Fruit fly (Drosophila melanogaster) whole organism, wandering third instar larva: ENCODE results near the gene eIF2A.

Source experiments
- Abd-B ChIP-seq: fragments of >200 bp; optimal IDR thresholded peaks from 2 replicates; lab custom pipeline; 2017; ENCODE audit warnings: missing biosample characterization, missing genetic modification characterization
- CG32264 ChIP-seq: fragments of 200-800 bp; sonication (Bioruptor generic); optimal IDR thresholded peaks from 2 replicates; lab custom pipeline; 2016; ENCODE audit warnings: missing biosample characterization, missing genetic modification characterization
- CG9705 ChIP-seq: fragments of 200-800 bp; sonication (Bioruptor generic); optimal IDR thresholded peaks from 2 replicates; lab custom pipeline; 2018; ENCODE audit warnings: missing biosample characterization, mild to moderate bottlenecking, missing genetic modification characterization
- CrebA ChIP-seq: fragments of 200-800 bp; sonication (Bioruptor generic); optimal IDR thresholded peaks from 2 replicates; lab custom pipeline; 2016; ENCODE audit warnings: missing biosample characterization, mild to moderate bottlenecking, missing genetic modification characterization, borderline replicate concordance
- Dfd ChIP-seq: fragments of >200 bp; optimal IDR thresholded peaks from 2 replicates; lab custom pipeline; 2017; ENCODE audit warnings: missing biosample characterization, missing genetic modification characterization
- Dif ChIP-seq: fragments of 200-275, 200-300 bp; sonication (Bioruptor generic); optimal IDR thresholded peaks from 2 replicates; lab custom pipeline; 2018; ENCODE audit warnings: missing biosample characterization, missing genetic modification characterization; ENCODE audit not compliant: partially characterized antibody
- GATAd ChIP-seq: sonication (Bioruptor generic); optimal IDR thresholded peaks from 2 replicates; lab custom pipeline; 2016; ENCODE audit warnings: missing biosample characterization, missing genetic modification characterization
- HLH106 ChIP-seq: fragments of 200-800 bp; optimal IDR thresholded peaks from 3 replicates; lab custom pipeline; 2019; ENCODE audit warnings: missing biosample characterization, mild to moderate bottlenecking, missing genetic modification characterization, moderate library complexity
- Hnf4 ChIP-seq: fragments of 200-800 bp; sonication (Bioruptor generic); optimal IDR thresholded peaks from 2 replicates; lab custom pipeline; 2016; ENCODE audit warnings: missing biosample characterization, mild to moderate bottlenecking, missing genetic modification characterization
- Hr78 ChIP-seq: fragments of >200 bp; optimal IDR thresholded peaks from 2 replicates; lab custom pipeline; 2017; ENCODE audit warnings: missing biosample characterization, missing genetic modification characterization
- Hr83 ChIP-seq: fragments of 200-300 bp; sonication (Bioruptor generic); optimal IDR thresholded peaks from 2 replicates; lab custom pipeline; 2016; ENCODE audit warnings: missing biosample characterization, mild to moderate bottlenecking, missing genetic modification characterization, moderate library complexity; ENCODE audit not compliant: poor library complexity, severe bottlenecking
- Jra ChIP-seq: sonication (Bioruptor generic); optimal IDR thresholded peaks from 2 replicates; lab custom pipeline; 2016; ENCODE audit warnings: missing biosample characterization, missing genetic modification characterization
- Mio ChIP-seq: sonication (Bioruptor generic); optimal IDR thresholded peaks from 2 replicates; lab custom pipeline; 2016; ENCODE audit warnings: missing biosample characterization, missing genetic modification characterization
- Myc ChIP-seq: fragments of >200 bp; optimal IDR thresholded peaks from 2 replicates; lab custom pipeline; 2017
- N ChIP-seq: fragments of >200 bp; optimal IDR thresholded peaks from 2 replicates; lab custom pipeline; 2018; ENCODE audit warnings: missing biosample characterization, missing external identifiers, missing genetic modification characterization
- OdsH ChIP-seq: fragments of 200-800 bp; sonication (Bioruptor generic); optimal IDR thresholded peaks from 2 replicates; lab custom pipeline; 2016; ENCODE audit warnings: missing biosample characterization, mild to moderate bottlenecking, missing genetic modification characterization
- Rel ChIP-seq, 2 experiments: fragments of 200-800 bp; sonication (Bioruptor generic) in 1 of 2; optimal IDR thresholded peaks; 2 replicates in 1 of 2; 3 replicates in 1 of 2; lab custom pipeline; 2016 to 2019; ENCODE audit warnings: mild to moderate bottlenecking in 2 of 2, missing biosample characterization in 2 of 2, missing genetic modification characterization in 2 of 2, moderate library complexity in 1 of 2
- Sp1 ChIP-seq: fragments of 200-800 bp; sonication (Bioruptor generic); optimal IDR thresholded peaks from 3 replicates; lab custom pipeline; 2019; ENCODE audit warnings: missing biosample characterization, mild to moderate bottlenecking, missing genetic modification characterization, moderate library complexity
- Vsx2 ChIP-seq: fragments of 200-300, 225-300 bp; sonication (Bioruptor generic); optimal IDR thresholded peaks from 2 replicates; lab custom pipeline; 2018; ENCODE audit warnings: missing biosample characterization, missing genetic modification characterization; ENCODE audit not compliant: partially characterized antibody
- br ChIP-seq: fragments of 200-800 bp; sonication (Bioruptor generic); optimal IDR thresholded peaks from 2 replicates; lab custom pipeline; 2016; ENCODE audit warnings: missing biosample characterization, missing genetic modification characterization
- brk ChIP-seq: fragments of 200-800 bp; sonication (Bioruptor generic); optimal IDR thresholded peaks from 2 replicates; lab custom pipeline; 2016; ENCODE audit warnings: missing biosample characterization, mild to moderate bottlenecking, missing genetic modification characterization
- dl ChIP-seq, 2 experiments: fragments of 175-275, 200-275 bp in 1 of 2; fragments of 200-275 bp in 1 of 2; sonication (Bioruptor generic); optimal IDR thresholded peaks; lab custom pipeline; 2018; ENCODE audit warnings: mild to moderate bottlenecking in 2 of 2, missing biosample characterization in 2 of 2, missing genetic modification characterization in 2 of 2, moderate library complexity in 2 of 2; ENCODE audit not compliant: partially characterized antibody in 2 of 2, insufficient read depth in 1 of 2
- dmrt93B ChIP-seq: fragments of 200-800 bp; sonication (Bioruptor generic); optimal IDR thresholded peaks from 2 replicates; lab custom pipeline; 2018; ENCODE audit warnings: missing biosample characterization, mild to moderate bottlenecking, missing genetic modification characterization
- dsf ChIP-seq: sonication (Bioruptor generic); optimal IDR thresholded peaks from 2 replicates; lab custom pipeline; 2016; ENCODE audit warnings: missing biosample characterization, missing genetic modification characterization, borderline replicate concordance
- ey ChIP-seq: fragments of 200-800 bp; sonication (Bioruptor generic); optimal IDR thresholded peaks from 2 replicates; lab custom pipeline; 2016; ENCODE audit warnings: missing biosample characterization, missing genetic modification characterization
- foxo ChIP-seq, 2 experiments: fragments of 200-800 bp; sonication (Bioruptor generic); optimal IDR thresholded peaks; 2 replicates in 1 of 2; 3 replicates in 1 of 2; lab custom pipeline; 2016 to 2017; ENCODE audit warnings: missing biosample characterization in 2 of 2, missing genetic modification characterization in 2 of 2
- fru ChIP-seq: fragments of 200-800 bp; sonication (Bioruptor generic); optimal IDR thresholded peaks from 3 replicates; lab custom pipeline; 2016; ENCODE audit warnings: missing biosample characterization, mild to moderate bottlenecking, missing genetic modification characterization
- h ChIP-seq: fragments of 200-800 bp; sonication (Bioruptor generic); optimal IDR thresholded peaks from 3 replicates; lab custom pipeline; 2016; ENCODE audit warnings: missing biosample characterization, mild to moderate bottlenecking, missing genetic modification characterization
- lola ChIP-seq: fragments of >200 bp; optimal IDR thresholded peaks from 2 replicates; lab custom pipeline; 2017; ENCODE audit warnings: missing biosample characterization, missing genetic modification characterization
- pan ChIP-seq: fragments of >200 bp; optimal IDR thresholded peaks from 2 replicates; lab custom pipeline; 2017
- psq ChIP-seq: fragments of 200-800 bp; sonication (Bioruptor generic); optimal IDR thresholded peaks from 3 replicates; lab custom pipeline; 2017; ENCODE audit warnings: missing biosample characterization, mild to moderate bottlenecking, missing genetic modification characterization, moderate library complexity
- rgr ChIP-seq: fragments of 200-800 bp; sonication (Bioruptor generic); optimal IDR thresholded peaks from 3 replicates; lab custom pipeline; 2016; ENCODE audit warnings: missing biosample characterization, mild to moderate bottlenecking, missing genetic modification characterization
- sage ChIP-seq: fragments of 200-800 bp; sonication (Bioruptor generic); optimal IDR thresholded peaks from 2 replicates; lab custom pipeline; 2016; ENCODE audit warnings: missing biosample characterization, mild to moderate bottlenecking, missing genetic modification characterization
- sv ChIP-seq: fragments of 200-800 bp; sonication (Bioruptor generic); optimal IDR thresholded peaks from 3 replicates; lab custom pipeline; 2016; ENCODE audit warnings: missing biosample characterization, missing genetic modification characterization
- tai ChIP-seq: sonication (Bioruptor generic); optimal IDR thresholded peaks from 2 replicates; lab custom pipeline; 2016; ENCODE audit warnings: missing biosample characterization, missing genetic modification characterization
- usp ChIP-seq: fragments of >200 bp; optimal IDR thresholded peaks from 2 replicates; lab custom pipeline; 2017; ENCODE audit warnings: missing biosample characterization, missing genetic modification characterization
- woc ChIP-seq: sonication (Bioruptor generic); optimal IDR thresholded peaks from 2 replicates; lab custom pipeline; 2016; ENCODE audit warnings: missing biosample characterization, mild to moderate bottlenecking, missing genetic modification characterization

The eIF2A gene

dm6 chr3L:21835569-21835968, 11.0 kb downstream of the eIF2A start:
- TF ChIP-seq Dfd (GFP tag; lab: Kevin White, UChicago): peak; percentile 43
- no peak for TF ChIP-seq woc (GFP tag; lab: Kevin White, UChicago)

- TF ChIP-seq Vsx2 (GFP tag; lab: Kevin White, UChicago) (no peak), Sp1 (GFP tag; lab: Kevin White, UChicago) (peak; percentile 95), dl (GFP tag; optimal IDR thresholded peaks at IDR 0.05; lab: Kevin White, UChicago; ENCODE audit: insufficient read depth in 1 of 2, partially characterized antibody in 2 of 2) (no peak), HLH106 (tag; lab: Kevin White, UChicago) (peak; percentile 92), sage (GFP tag; lab: Kevin White, UChicago) (peak; percentile 91), Dfd (GFP tag; lab: Kevin White, UChicago) (no peak), Rel (GFP tag; optimal IDR thresholded peaks at IDR 0.05; lab: Kevin White, UChicago) (peak; percentile 80), Rel (tag; optimal IDR thresholded peaks at IDR 0.05; lab: Kevin White, UChicago) (peak; percentile 55), h (GFP tag; lab: Kevin White, UChicago) (peak; percentile 96), br (GFP tag; lab: Kevin White, UChicago) (peak; percentile 97), CG9705 (GFP tag; lab: Kevin White, UChicago) (peak; percentile 80), sv (peak; percentile 92), rgr (GFP tag; lab: Kevin White, UChicago) (peak; percentile 91), GATAd (GFP tag; lab: Kevin White, UChicago) (peak; percentile 33), Dif (GFP tag; lab: Kevin White, UChicago) (peak; percentile 23), N (no peak), fru (peak; percentile 97), woc (GFP tag; lab: Kevin White, UChicago) (peak; percentile 98), tai (GFP tag; lab: Kevin White, UChicago) (no peak), lola (no peak), Hnf4 (GFP tag; lab: Kevin White, UChicago) (peak; percentile 87), foxo (GFP tag; optimal IDR thresholded peaks at IDR 0.05; lab: Kevin White, UChicago) (peak; percentile 86 to 96), Jra (GFP tag; lab: Kevin White, UChicago) (peak; percentile 52), Abd-B (GFP tag; lab: Kevin White, UChicago) (no peak), psq (GFP tag; lab: Kevin White, UChicago) (peak; percentile 86), dmrt93B (peak; percentile 92), dsf (GFP tag; lab: Kevin White, UChicago) (peak; percentile 79), Hr83 (GFP tag; lab: Kevin White, UChicago) (peak; percentile 47), CrebA (no peak), ey (GFP tag; lab: Kevin White, UChicago) (peak; percentile 94), pan (no peak), usp (GFP tag; lab: Kevin White, UChicago) (no peak), Mio (GFP tag; lab: Kevin White, UChicago) (peak; percentile 54), brk (GFP tag; lab: Kevin White, UChicago) (peak; percentile 78), OdsH (GFP tag; lab: Kevin White, UChicago) (peak; percentile 91), Myc (lab: Kevin White, UChicago) (no peak), Hr78 (GFP tag; lab: Kevin White, UChicago) (no peak), CG32264 (GFP tag; lab: Kevin White, UChicago) (peak; percentile 89)
These were observed 15.4 kb downstream of the eIF2A start for dm6 chr3L:21839720-21840641.
